Worm (Caenorhabditis elegans): ENCODE results near the gene eif-3.G.

eif-3.G gene

DNA sequence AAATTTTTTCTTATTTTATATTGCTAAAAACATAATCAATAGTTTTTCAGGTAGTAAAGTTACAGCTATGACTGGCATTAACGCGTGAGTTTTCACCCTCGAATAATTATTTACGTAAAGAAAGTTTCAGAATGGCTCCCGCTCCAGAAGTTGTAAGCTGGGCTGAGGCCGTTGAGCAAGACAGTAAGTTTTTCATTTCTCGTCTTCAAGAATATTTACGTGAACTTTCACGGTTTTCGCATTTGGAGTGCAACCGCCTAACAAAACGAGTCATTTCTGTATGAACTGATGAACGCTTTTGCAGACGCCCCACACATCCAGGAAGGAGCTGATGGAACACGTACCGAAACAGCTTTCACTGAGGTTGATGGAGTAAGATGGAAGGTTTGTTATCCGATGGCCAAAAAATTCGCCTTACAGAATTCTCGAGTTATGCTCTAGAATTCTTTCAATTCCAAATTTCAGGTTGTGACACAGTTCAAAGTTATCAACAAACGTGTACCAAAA is at the start of gene eif-3.G:
Gene eif-3.G, plus strand, starts transcription at position 51 of the 507 bp plus-strand sequence.
- TF ChIP-seq hlh-1 (tag; optimal IDR thresholded peaks at IDR 0.05): no peak
- TF ChIP-seq nhr-12 (tag; optimal IDR thresholded peaks at IDR 0.05): no peak
- TF ChIP-seq unc-120 (tag; optimal IDR thresholded peaks at IDR 0.05; ENCODE audit: poor library complexity, severe bottlenecking): no peak
- TF ChIP-seq pha-4 (tag; optimal IDR thresholded peaks at IDR 0.05): no peak
- TF ChIP-seq tbx-8 (GFP tag; optimal IDR thresholded peaks at IDR 0.05): no peak
- no peak for TF ChIP-seq flh-1 (GFP tag; optimal IDR thresholded peaks at IDR 0.05)
- no peak for TF ChIP-seq nhr-28 (tag; optimal IDR thresholded peaks at IDR 0.05)
- no peak for TF ChIP-seq unc-62 (GFP tag; optimal IDR thresholded peaks at IDR 0.05)
- no peak for TF ChIP-seq drap-1 (GFP tag; optimal IDR thresholded peaks at IDR 0.05)

DNA sequence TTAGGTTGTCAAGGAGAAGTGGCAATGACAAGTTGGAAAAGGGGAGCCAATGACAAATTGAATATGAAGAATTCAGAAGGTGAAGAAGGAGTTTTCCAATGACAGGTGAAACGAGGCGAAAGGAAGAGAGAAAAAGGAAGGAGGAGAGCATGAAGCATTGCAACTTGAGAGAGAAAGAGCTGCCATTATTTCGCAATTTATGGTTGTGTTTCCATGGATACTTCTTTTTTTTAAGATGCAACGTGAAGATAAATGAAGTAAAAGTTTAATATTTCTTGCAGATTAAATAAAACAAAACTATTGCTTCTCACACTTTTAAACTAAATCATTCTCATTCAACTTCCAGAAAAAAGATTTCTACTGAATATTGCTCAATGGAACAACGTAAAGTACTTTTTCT is 48.4 kb upstream of the eif-3.G start, which contains the start of gene F49E12.8:
Gene F49E12.8, minus strand, starts transcription at position 101 of the 400 bp plus-strand sequence.
- TF ChIP-seq lsy-2 (tag; optimal IDR thresholded peaks at IDR 0.05) (no peak), blmp-1 (tag; optimal IDR thresholded peaks at IDR 0.05) (no peak), ztf-11 (tag; optimal IDR thresholded peaks at IDR 0.05) (no peak), elt-3 (tag; optimal IDR thresholded peaks at IDR 0.05) (no peak), tbx-8 (GFP tag; optimal IDR thresholded peaks at IDR 0.05) (no peak), drap-1 (GFP tag; optimal IDR thresholded peaks at IDR 0.05) (no peak), flh-1 (GFP tag; optimal IDR thresholded peaks at IDR 0.05) (no peak), mab-5 (tag; optimal IDR thresholded peaks at IDR 0.05) (no peak), ceh-83 (GFP tag; optimal IDR thresholded peaks at IDR 0.05) (no peak), nhr-237 (tag; optimal IDR thresholded peaks at IDR 0.05) (no peak), unc-39 (tag; optimal IDR thresholded peaks at IDR 0.05) (no peak), nhr-76 (tag; optimal IDR thresholded peaks at IDR 0.05) (no peak), M03D4.4 (tag; optimal IDR thresholded peaks at IDR 0.05) (no peak), mls-2 (tag; optimal IDR thresholded peaks at IDR 0.05) (no peak), ham-2 (GFP tag; optimal IDR thresholded peaks at IDR 0.05) (no peak)

DNA sequence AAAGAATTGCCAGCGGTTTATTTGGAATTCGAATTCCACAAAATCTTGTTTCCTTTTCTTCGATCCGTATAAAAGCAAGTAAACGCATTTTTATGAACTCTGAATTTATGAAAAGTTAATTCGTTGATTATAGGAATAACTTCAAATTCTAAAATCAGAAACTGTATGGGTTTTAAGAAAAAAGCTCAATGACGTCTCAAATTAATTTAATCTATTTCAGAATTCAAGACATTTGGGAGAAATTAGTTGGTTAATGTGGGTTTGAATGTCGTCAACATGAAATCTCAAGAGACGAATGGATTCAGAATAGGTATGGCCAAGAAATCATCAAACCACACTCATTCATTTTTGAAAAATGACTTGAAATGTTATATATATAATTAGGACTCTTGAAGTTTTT is 46.5 kb upstream of the eif-3.G start, which contains the start of gene F49E12.7:
Gene F49E12.7, minus strand, starts transcription at position 101 of the 400 bp plus-strand sequence.
- TF ChIP-seq ztf-11 (tag; optimal IDR thresholded peaks at IDR 0.05) (no peak), lin-32 (GFP tag; optimal IDR thresholded peaks at IDR 0.05) (no peak), M03D4.4 (tag; optimal IDR thresholded peaks at IDR 0.05) (no peak), ham-2 (GFP tag; optimal IDR thresholded peaks at IDR 0.05) (no peak), sptf-1 (tag; optimal IDR thresholded peaks at IDR 0.05) (no peak), unc-62 (GFP tag; optimal IDR thresholded peaks at IDR 0.05) (no peak), elt-1 (tag; optimal IDR thresholded peaks at IDR 0.05; ENCODE audit: borderline replicate concordance, insufficient read depth) (no peak), unc-39 (tag; optimal IDR thresholded peaks at IDR 0.05) (no peak), nhr-2 (tag; optimal IDR thresholded peaks at IDR 0.05) (no peak), snpc-4 (tag; optimal IDR thresholded peaks at IDR 0.05) (no peak), elt-3 (tag; optimal IDR thresholded peaks at IDR 0.05) (no peak), unc-120 (tag; optimal IDR thresholded peaks at IDR 0.05; ENCODE audit: poor library complexity, severe bottlenecking) (no peak), ces-1 (GFP tag; optimal IDR thresholded peaks at IDR 0.05) (no peak), nhr-76 (tag; optimal IDR thresholded peaks at IDR 0.05) (no peak), lin-13 (tag; optimal IDR thresholded peaks at IDR 0.05) (no peak), nhr-237 (tag; optimal IDR thresholded peaks at IDR 0.05) (no peak)

DNA sequence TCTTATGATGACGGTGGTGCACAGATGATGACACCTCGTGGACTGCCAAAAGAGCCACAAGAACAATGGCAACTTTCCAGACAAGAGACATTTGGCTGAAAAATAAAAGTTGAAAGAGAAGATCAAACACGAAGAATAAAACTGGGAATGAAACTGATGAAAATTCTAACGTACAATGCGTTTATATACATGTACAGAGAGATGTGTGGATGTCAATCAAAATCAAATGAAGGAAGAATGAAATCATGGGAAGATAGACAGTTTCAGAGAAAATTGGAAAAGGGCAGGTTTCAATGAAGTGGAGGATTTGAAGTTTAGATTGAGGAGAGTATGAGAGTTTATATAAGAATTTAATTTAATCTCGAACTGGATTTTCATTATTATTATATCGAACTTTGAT is 43.5 kb upstream of the eif-3.G start, which contains the start of gene dod-23:
Gene dod-23, minus strand, starts transcription at position 101 of the 400 bp plus-strand sequence.
- TF ChIP-seq lin-32 (GFP tag; optimal IDR thresholded peaks at IDR 0.05) (no peak), unc-120 (tag; optimal IDR thresholded peaks at IDR 0.05; ENCODE audit: poor library complexity, severe bottlenecking) (no peak), unc-62 (GFP tag; optimal IDR thresholded peaks at IDR 0.05) (no peak), M03D4.4 (tag; optimal IDR thresholded peaks at IDR 0.05) (no peak), sptf-1 (tag; optimal IDR thresholded peaks at IDR 0.05) (no peak), hlh-1 (tag; optimal IDR thresholded peaks at IDR 0.05) (no peak), ces-1 (GFP tag; optimal IDR thresholded peaks at IDR 0.05) (no peak), mep-1 (tag; optimal IDR thresholded peaks at IDR 0.05) (no peak), elt-1 (tag; optimal IDR thresholded peaks at IDR 0.05; ENCODE audit: borderline replicate concordance, insufficient read depth) (no peak), ceh-43 (GFP tag; optimal IDR thresholded peaks at IDR 0.05) (no peak), nhr-76 (tag; optimal IDR thresholded peaks at IDR 0.05) (no peak), nhr-12 (tag; optimal IDR thresholded peaks at IDR 0.05) (no peak), ceh-83 (GFP tag; optimal IDR thresholded peaks at IDR 0.05) (no peak), mab-5 (tag; optimal IDR thresholded peaks at IDR 0.05) (no peak), drap-1 (GFP tag; optimal IDR thresholded peaks at IDR 0.05) (no peak), elt-3 (tag; optimal IDR thresholded peaks at IDR 0.05) (no peak)

DNA sequence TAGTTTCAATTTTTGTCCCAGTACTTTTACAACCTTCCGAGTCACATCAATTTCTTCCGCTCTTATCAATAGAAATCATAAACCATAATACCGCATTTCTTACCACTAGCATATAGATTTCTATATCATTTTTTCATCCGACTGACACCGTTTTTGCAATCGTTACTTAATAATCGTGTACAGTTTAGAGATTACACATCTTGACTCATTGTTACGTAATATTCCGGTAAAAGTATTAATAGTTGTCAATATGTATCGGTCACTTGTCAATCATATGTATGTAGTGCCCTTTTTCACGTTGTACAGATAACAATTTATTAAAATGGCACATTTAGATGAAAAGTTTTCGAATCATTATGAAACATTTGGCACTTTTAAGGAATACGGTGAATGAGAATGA is 42.6 kb upstream of the eif-3.G start:
- TF ChIP-seq unc-120 (tag; optimal IDR thresholded peaks at IDR 0.05; ENCODE audit: poor library complexity, severe bottlenecking): no peak
- no peak for TF ChIP-seq hlh-1 (tag; optimal IDR thresholded peaks at IDR 0.05)
- no peak for TF ChIP-seq ceh-83 (GFP tag; optimal IDR thresholded peaks at IDR 0.05)
- TF ChIP-seq zip-8 (tag; optimal IDR thresholded peaks at IDR 0.05): peak; percentile 70
- no peak for TF ChIP-seq nhr-76 (tag; optimal IDR thresholded peaks at IDR 0.05)
- TF ChIP-seq nhr-2 (tag; optimal IDR thresholded peaks at IDR 0.05): no peak
- no peak for TF ChIP-seq ham-2 (GFP tag; optimal IDR thresholded peaks at IDR 0.05)
- peak; percentile 40 for TF ChIP-seq unc-62 (GFP tag; optimal IDR thresholded peaks at IDR 0.05)
- TF ChIP-seq lin-13 (tag; optimal IDR thresholded peaks at IDR 0.05): no peak
- no peak for TF ChIP-seq sem-2 (GFP tag; optimal IDR thresholded peaks at IDR 0.05)
- TF ChIP-seq blmp-1 (tag; optimal IDR thresholded peaks at IDR 0.05): no peak
- TF ChIP-seq ztf-11 (tag; optimal IDR thresholded peaks at IDR 0.05): no peak
- TF ChIP-seq M03D4.4 (tag; optimal IDR thresholded peaks at IDR 0.05): no peak
- no peak for TF ChIP-seq ces-1 (GFP tag; optimal IDR thresholded peaks at IDR 0.05)

All from whole organism, mixed stage, embryonic.